Fruit fly (Drosophila melanogaster): ENCODE data around the gene CG31787.

The CG31787 gene

DNA sequence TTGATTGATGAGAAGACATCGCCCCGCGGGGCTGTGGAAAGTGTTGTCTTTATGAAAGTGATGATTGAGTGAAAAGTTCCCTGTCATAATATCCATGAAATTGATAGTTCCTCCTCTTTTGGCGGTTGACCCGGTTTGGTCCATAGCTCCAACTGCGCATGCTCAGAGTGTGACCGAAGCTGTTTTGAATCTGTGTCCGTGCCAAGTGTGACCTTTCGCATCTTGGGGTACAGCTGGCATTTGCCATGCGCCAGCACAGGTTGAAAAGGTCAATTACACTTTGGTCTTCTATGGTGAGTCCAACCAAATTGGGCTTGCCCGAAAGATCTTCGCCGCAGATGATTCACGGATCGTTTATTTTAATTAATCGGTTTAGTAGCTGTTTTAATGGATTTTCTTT is 35.4 kb upstream of the CG31787 start:
- TF ChIP-seq Clk (GFP tag; optimal IDR thresholded peaks at IDR 0.05) (no peak), tj (GFP tag; optimal IDR thresholded peaks at IDR 0.05) (no peak), kay (GFP tag; ENCODE audit: borderline replicate concordance) (no peak), CG5204 (GFP tag; optimal IDR thresholded peaks at IDR 0.05) (no peak), CG12768 (GFP tag; optimal IDR thresholded peaks at IDR 0.05) (no peak), CG14711 (tag; optimal IDR thresholded peaks at IDR 0.05) (no peak), toe (GFP tag; optimal IDR thresholded peaks at IDR 0.05) (no peak), Crg-1 (GFP tag; optimal IDR thresholded peaks at IDR 0.05) (no peak), bab1 (GFP tag; optimal IDR thresholded peaks at IDR 0.05) (no peak), CG7045 (GFP tag; optimal IDR thresholded peaks at IDR 0.05) (no peak), Hr96 (GFP tag; optimal IDR thresholded peaks at IDR 0.05) (no peak), CG11617 (GFP tag; optimal IDR thresholded peaks at IDR 0.05) (no peak), CG33017 (tag; optimal IDR thresholded peaks at IDR 0.05) (no peak), cic (GFP tag; optimal IDR thresholded peaks at IDR 0.05) (no peak)

DNA sequence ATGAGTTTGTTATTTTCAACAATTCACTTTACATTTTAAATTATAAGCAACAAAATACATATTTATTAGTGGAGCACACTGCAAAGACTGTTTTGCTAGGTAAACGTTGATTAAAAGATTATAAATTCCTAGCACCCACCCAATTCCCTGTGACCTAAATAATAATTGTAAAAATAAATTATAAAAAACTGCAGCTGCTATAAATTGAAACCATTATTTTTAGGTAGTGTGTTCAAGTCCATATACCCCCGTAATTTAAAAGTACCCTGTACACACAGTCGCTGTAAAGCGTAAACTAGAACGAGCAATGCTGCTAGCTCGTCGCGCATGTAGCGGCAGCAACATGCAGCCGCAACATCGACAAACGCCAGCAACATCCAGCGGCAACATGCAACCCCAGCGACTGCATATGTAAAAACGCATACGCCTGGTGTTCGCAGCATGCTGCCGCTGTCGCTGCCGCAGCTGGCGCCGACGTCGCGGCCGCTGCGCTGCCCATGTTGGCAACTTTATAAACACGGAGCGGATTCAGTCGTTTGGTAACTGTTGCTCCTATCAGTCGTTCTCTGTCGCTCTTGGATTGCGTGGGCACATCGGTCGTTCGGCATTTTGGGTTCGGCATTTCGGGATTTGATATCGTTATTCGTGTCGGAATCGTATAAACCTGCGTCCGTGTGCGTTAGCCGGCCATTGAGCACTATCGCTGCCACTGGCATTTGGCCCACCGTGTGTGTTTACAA is 34.2 kb upstream of the CG31787 start, which contains the start of gene Fas3:
Fas3 (plus strand) TSS at position 526 of the 740 bp plus-strand sequence.
- TF ChIP-seq Crg-1 (GFP tag; optimal IDR thresholded peaks at IDR 0.05) (no peak), tj (GFP tag; optimal IDR thresholded peaks at IDR 0.05) (peak; percentile 17), CG7045 (GFP tag; optimal IDR thresholded peaks at IDR 0.05) (peak; percentile 10), CG14711 (tag; optimal IDR thresholded peaks at IDR 0.05) (no peak), bab1 (GFP tag; optimal IDR thresholded peaks at IDR 0.05) (peak; percentile 49), cic (GFP tag; optimal IDR thresholded peaks at IDR 0.05) (peak; percentile 9)

DNA sequence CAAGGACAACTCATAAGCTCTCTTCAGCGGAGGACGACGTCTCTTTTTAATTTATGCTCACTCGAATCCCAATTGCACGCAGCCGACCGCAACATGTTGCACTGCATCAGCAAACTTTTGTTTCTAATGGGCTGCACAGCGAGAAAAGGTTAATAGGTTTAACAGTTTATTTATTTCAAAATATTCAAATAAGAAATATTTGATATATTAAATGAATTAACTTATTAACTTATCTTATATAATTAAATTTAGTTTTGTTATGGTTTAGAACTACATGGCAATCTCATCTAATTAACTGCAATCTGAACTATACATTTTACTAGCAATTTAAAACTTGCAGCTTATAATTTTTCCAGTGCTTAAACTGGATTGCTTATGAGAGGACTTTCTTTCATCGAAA is 29.9 kb upstream of the CG31787 start:
- no peak for TF ChIP-seq Hr96 (GFP tag; optimal IDR thresholded peaks at IDR 0.05)
- TF ChIP-seq cic (GFP tag; optimal IDR thresholded peaks at IDR 0.05) = no peak
- no peak for TF ChIP-seq Crg-1 (GFP tag; optimal IDR thresholded peaks at IDR 0.05)
- no peak for TF ChIP-seq CG33017 (tag; optimal IDR thresholded peaks at IDR 0.05)
- no peak for TF ChIP-seq CG5204 (GFP tag; optimal IDR thresholded peaks at IDR 0.05)
- no peak for TF ChIP-seq CG11617 (GFP tag; optimal IDR thresholded peaks at IDR 0.05)
- TF ChIP-seq bab1 (GFP tag; optimal IDR thresholded peaks at IDR 0.05) = no peak
- TF ChIP-seq toe (GFP tag; optimal IDR thresholded peaks at IDR 0.05) = no peak
- TF ChIP-seq CG1620 (GFP tag; optimal IDR thresholded peaks at IDR 0.05) = no peak
- no peak for TF ChIP-seq pad (GFP tag; optimal IDR thresholded peaks at IDR 0.05)
- TF ChIP-seq tj (GFP tag; optimal IDR thresholded peaks at IDR 0.05) = no peak
- TF ChIP-seq kay (GFP tag; ENCODE audit: borderline replicate concordance) = no peak
- no peak for TF ChIP-seq ovo (GFP tag; optimal IDR thresholded peaks at IDR 0.05)
- TF ChIP-seq cnc (optimal IDR thresholded peaks at IDR 0.05) = no peak
- no peak for TF ChIP-seq Clk (GFP tag; optimal IDR thresholded peaks at IDR 0.05)
- TF ChIP-seq CG14711 (tag; optimal IDR thresholded peaks at IDR 0.05) = no peak
- TF ChIP-seq CG12768 (GFP tag; optimal IDR thresholded peaks at IDR 0.05) = no peak
- TF ChIP-seq CG7101 (tag; optimal IDR thresholded peaks at IDR 0.05) = no peak
- no peak for TF ChIP-seq CG7045 (GFP tag; optimal IDR thresholded peaks at IDR 0.05)

DNA sequence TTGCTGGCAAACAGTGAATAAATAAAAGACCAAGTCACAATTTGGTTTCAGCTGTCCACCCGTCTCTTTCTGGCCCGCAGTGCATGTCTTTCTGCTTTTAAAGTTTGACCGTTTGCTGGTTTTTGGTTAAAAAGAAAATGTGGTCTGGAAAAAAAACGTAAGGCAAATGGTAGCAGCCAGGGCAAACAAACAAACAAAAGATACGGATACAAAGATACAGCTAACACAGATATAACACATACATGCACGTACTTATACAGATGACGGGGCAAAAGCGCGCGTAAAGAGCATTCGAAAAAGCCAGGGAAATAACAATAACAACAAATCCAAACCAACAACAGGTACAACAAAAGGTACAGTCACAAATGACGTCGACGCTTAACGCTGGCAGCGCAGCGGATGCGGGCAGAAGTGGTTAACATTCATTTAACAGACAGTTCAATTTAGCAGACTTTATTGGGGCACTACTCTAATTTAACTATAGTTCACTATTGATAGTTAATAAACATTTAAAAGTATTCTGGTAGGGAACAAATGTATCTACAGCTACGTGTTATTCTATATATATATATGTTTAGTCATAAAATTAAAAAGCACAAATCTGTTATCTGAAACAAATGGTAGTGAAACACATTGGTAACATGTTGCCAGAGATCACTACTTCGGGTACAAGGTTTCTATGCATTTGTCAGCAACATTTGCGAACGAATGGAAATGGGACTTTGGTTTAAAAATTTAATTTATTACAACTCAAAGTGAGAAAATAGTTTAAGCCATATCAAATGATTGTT is 28.6 kb upstream of the CG31787 start:
- TF ChIP-seq kay (GFP tag; ENCODE audit: borderline replicate concordance) (peak; percentile 87), CG11617 (GFP tag; optimal IDR thresholded peaks at IDR 0.05) (no peak)

DNA sequence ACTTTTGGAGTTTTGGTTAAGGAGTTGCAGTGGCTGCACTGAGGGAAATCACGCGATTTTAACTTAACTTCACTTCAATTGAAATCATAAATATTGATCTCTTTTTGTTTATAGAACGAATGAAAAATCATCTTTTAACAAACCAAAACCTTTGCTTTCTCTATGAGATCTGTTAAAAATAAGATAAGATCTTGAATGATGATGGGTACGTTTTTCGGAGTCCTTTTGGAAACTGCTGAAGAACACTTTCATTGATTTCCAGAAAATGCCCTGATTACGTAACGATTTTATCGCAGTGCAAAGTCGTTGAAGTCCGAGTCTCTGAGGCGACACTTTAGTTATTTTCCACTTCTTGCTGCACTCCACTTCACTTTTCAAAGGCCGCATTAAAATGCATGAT is 26.8 kb upstream of the CG31787 start:
- TF ChIP-seq CG11617 (GFP tag; optimal IDR thresholded peaks at IDR 0.05) (no peak), pad (GFP tag; optimal IDR thresholded peaks at IDR 0.05) (no peak), CG33017 (tag; optimal IDR thresholded peaks at IDR 0.05) (no peak), cnc (optimal IDR thresholded peaks at IDR 0.05) (no peak), cic (GFP tag; optimal IDR thresholded peaks at IDR 0.05) (no peak), CG7101 (tag; optimal IDR thresholded peaks at IDR 0.05) (no peak), ovo (GFP tag; optimal IDR thresholded peaks at IDR 0.05) (no peak), toe (GFP tag; optimal IDR thresholded peaks at IDR 0.05) (no peak), CG5204 (GFP tag; optimal IDR thresholded peaks at IDR 0.05) (no peak), CG1620 (GFP tag; optimal IDR thresholded peaks at IDR 0.05) (no peak), CG14711 (tag; optimal IDR thresholded peaks at IDR 0.05) (no peak), Clk (GFP tag; optimal IDR thresholded peaks at IDR 0.05) (no peak)

DNA sequence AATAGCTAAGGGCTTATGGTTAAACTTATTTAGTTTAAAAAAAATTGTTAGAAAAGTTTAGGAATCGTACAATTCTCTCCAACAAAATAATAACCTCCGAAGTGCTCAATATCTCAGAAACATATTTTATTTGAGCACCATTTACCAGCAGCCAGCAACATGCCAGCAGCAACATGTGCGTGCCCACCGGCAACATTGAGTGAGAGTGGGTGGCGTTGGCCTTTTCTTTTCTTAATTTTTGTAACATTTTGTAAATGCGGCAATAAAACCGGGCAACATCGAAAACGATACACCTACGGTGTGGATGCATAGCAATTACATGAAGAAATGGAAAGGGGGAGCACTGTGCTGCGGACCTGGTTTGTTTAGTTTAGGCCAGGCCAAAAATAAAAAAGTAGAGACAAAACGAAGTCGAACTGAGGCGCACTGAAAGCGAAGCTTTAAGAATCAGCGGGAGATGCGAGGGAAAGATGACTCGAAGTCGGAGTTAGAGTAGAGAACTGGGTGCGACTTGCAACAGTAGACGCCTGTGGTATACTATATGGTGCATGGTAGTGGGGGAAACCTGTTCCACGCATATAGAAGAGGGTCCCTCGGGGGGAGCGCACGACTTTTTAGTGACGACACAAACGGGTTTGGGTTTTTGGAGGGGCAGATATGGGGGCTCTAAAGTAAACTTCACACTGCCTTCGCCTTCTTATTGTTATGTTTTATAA is 26.2 kb upstream of the CG31787 start:
- TF ChIP-seq pad (GFP tag; optimal IDR thresholded peaks at IDR 0.05) (no peak), tj (GFP tag; optimal IDR thresholded peaks at IDR 0.05) (no peak), CG5204 (GFP tag; optimal IDR thresholded peaks at IDR 0.05) (no peak), CG33017 (tag; optimal IDR thresholded peaks at IDR 0.05) (no peak), cic (GFP tag; optimal IDR thresholded peaks at IDR 0.05) (no peak), CG1620 (GFP tag; optimal IDR thresholded peaks at IDR 0.05) (no peak), kay (GFP tag; ENCODE audit: borderline replicate concordance) (no peak), ovo (GFP tag; optimal IDR thresholded peaks at IDR 0.05) (no peak), Clk (GFP tag; optimal IDR thresholded peaks at IDR 0.05) (no peak)
